Worm (Caenorhabditis elegans) whole organism, young adult: Measurements from ENCODE around the gene srw-71.

Experiments used
- B0019.2 ChIP-seq: fragments of 200-800 bp; sonication (Bioruptor generic); conservative IDR thresholded peaks from 2 replicates; pipeline ENCODE4 v1.3.6; 2022; ENCODE audit warnings: missing genetic modification reagents, missing genetic modification characterization, missing compliant biosample characterization
- F23B12.7 ChIP-seq: sonication (generic microtip); optimal IDR thresholded peaks from 2 replicates; lab custom pipeline; 2017; ENCODE audit warnings: missing genetic modification characterization, mild to moderate bottlenecking, missing compliant biosample characterization, antibody characterized with exemption, moderate library complexity; ENCODE audit not compliant: insufficient read depth
- F55B11.4 ChIP-seq: sonication (generic microtip); optimal IDR thresholded peaks from 2 replicates; lab custom pipeline; 2016; ENCODE audit warnings: missing compliant biosample characterization, missing genetic modification characterization, borderline replicate concordance; ENCODE audit not compliant: insufficient read depth
- F57A8.1 ChIP-seq: fragments of 200-800 bp; sonication (Bioruptor generic); optimal IDR thresholded peaks from 2 replicates; lab custom pipeline; 2018; ENCODE audit warnings: mild to moderate bottlenecking, missing genetic modification characterization, moderate library complexity, missing compliant biosample characterization
- K11D2.4 ChIP-seq: fragments of 200-800 bp; sonication (Bioruptor generic); IDR thresholded peaks from 2 replicates; pipeline ENCODE4 v1.3.6; 2022; ENCODE audit warnings: missing genetic modification reagents, missing genetic modification characterization, missing compliant biosample characterization
- K12H6.12 ChIP-seq: fragments of 200-800 bp; sonication (Bioruptor generic); optimal IDR thresholded peaks from 2 replicates; lab custom pipeline; 2018; ENCODE audit warnings: mild to moderate bottlenecking, missing genetic modification characterization, missing compliant biosample characterization
- Y53F4B.3 ChIP-seq: fragments of 200-800 bp; sonication (Bioruptor generic); IDR thresholded peaks from 2 replicates; pipeline ENCODE4 v1.3.6; 2022; ENCODE audit warnings: missing genetic modification reagents, missing genetic modification characterization, missing compliant biosample characterization
- Y67H2A.10 ChIP-seq: fragments of 200-800 bp; sonication (Bioruptor generic); conservative IDR thresholded peaks from 2 replicates; pipeline ENCODE4 v1.3.6; 2022; ENCODE audit warnings: missing genetic modification reagents, missing genetic modification characterization, missing compliant biosample characterization
- Y79H2A.3 ChIP-seq: fragments of 200-800 bp; sonication (Bioruptor generic); conservative IDR thresholded peaks from 2 replicates; pipeline ENCODE4 v1.3.6; 2022; ENCODE audit warnings: missing genetic modification reagents, missing genetic modification characterization, missing compliant biosample characterization
- ZK185.1 ChIP-seq: sonication (generic microtip); optimal IDR thresholded peaks from 2 replicates; lab custom pipeline; 2016; ENCODE audit warnings: mild to moderate bottlenecking, missing genetic modification characterization, missing compliant biosample characterization; ENCODE audit not compliant: poor library complexity, severe bottlenecking
- aptf-3 ChIP-seq: fragments of 200-800 bp; sonication (Bioruptor generic); IDR thresholded peaks from 2 replicates; pipeline ENCODE4 v1.3.6; 2022; ENCODE audit warnings: missing genetic modification characterization, missing compliant biosample characterization
- atf-7 ChIP-seq: sonication (generic microtip); optimal IDR thresholded peaks from 2 replicates; lab custom pipeline; 2017; ENCODE audit warnings: mild to moderate bottlenecking, missing genetic modification characterization, missing compliant biosample characterization
- cebp-1 ChIP-seq, 2 experiments: fragments of 200-800 bp in 1 of 2; sonication (Bioruptor generic) in 1 of 2; sonication (generic microtip) in 1 of 2; IDR thresholded peaks in 1 of 2; optimal IDR thresholded peaks in 1 of 2; 2 replicates each; pipeline versions ENCODE4 v1.3.6 to Lab custom; 2017 to 2022; ENCODE audit warnings: missing compliant biosample characterization in 2 of 2, missing genetic modification characterization in 2 of 2, mild to moderate bottlenecking in 1 of 2, missing genetic modification reagents in 1 of 2, moderate library complexity in 1 of 2
- ceh-100 ChIP-seq: fragments of 200-800 bp; sonication (Bioruptor generic); IDR thresholded peaks from 2 replicates; pipeline ENCODE4 v1.3.6; 2022; ENCODE audit warnings: missing genetic modification reagents, missing genetic modification characterization, missing compliant biosample characterization
- ceh-27 ChIP-seq: fragments of 200-800 bp; sonication (Bioruptor generic); optimal IDR thresholded peaks from 2 replicates; lab custom pipeline; 2018; ENCODE audit warnings: mild to moderate bottlenecking, missing genetic modification characterization, moderate library complexity, missing compliant biosample characterization
- chd-7 ChIP-seq: sonication (generic microtip); optimal IDR thresholded peaks from 2 replicates; lab custom pipeline; 2016; ENCODE audit warnings: mild to moderate bottlenecking, missing genetic modification characterization, moderate library complexity, missing compliant biosample characterization
- dox-1 ChIP-seq: fragments of 200-800 bp; sonication (Bioruptor generic); IDR thresholded peaks from 2 replicates; pipeline ENCODE4 v1.3.6; 2022; ENCODE audit warnings: missing genetic modification reagents, missing genetic modification characterization, missing compliant biosample characterization
- dpff-1 ChIP-seq: sonication (generic microtip); optimal IDR thresholded peaks from 2 replicates; lab custom pipeline; 2017; ENCODE audit warnings: mild to moderate bottlenecking, missing genetic modification characterization, missing compliant biosample characterization
- efl-1 ChIP-seq: fragments of 150-350 bp; optimal IDR thresholded peaks from 2 replicates; lab custom pipeline; 2014; ENCODE audit warnings: missing biosample characterization, missing genetic modification reagents, missing genetic modification characterization
- egrh-3 ChIP-seq: fragments of 200-800 bp; sonication (Bioruptor generic); IDR thresholded peaks from 2 replicates; pipeline ENCODE4 v1.3.6; 2022; ENCODE audit warnings: missing genetic modification reagents, missing genetic modification characterization, missing compliant biosample characterization
- ets-4 ChIP-seq: fragments of 200-800 bp; sonication (Bioruptor generic); optimal IDR thresholded peaks from 2 replicates; lab custom pipeline; 2018; ENCODE audit warnings: mild to moderate bottlenecking, missing genetic modification characterization, missing compliant biosample characterization
- gei-17 ChIP-seq: fragments of 200-800 bp; sonication (Bioruptor generic); optimal IDR thresholded peaks from 2 replicates; lab custom pipeline; 2018; ENCODE audit warnings: mild to moderate bottlenecking, missing genetic modification characterization, missing compliant biosample characterization
- hlh-12 ChIP-seq: sonication (generic microtip); optimal IDR thresholded peaks from 2 replicates; lab custom pipeline; 2016; ENCODE audit warnings: missing genetic modification characterization, missing compliant biosample characterization
- hlh-26 ChIP-seq: fragments of 200-800 bp; sonication (Bioruptor generic); conservative IDR thresholded peaks from 2 replicates; pipeline ENCODE4 v1.3.6; 2022; ENCODE audit warnings: missing genetic modification reagents, missing genetic modification characterization, missing compliant biosample characterization
- hmg-1.2 ChIP-seq: fragments of 200-800 bp; sonication (Bioruptor generic); IDR thresholded peaks from 2 replicates; pipeline ENCODE4 v1.3.6; 2022; ENCODE audit warnings: missing genetic modification reagents, missing genetic modification characterization, missing compliant biosample characterization
- hrde-1 ChIP-seq: sonication (generic microtip); optimal IDR thresholded peaks from 2 replicates; lab custom pipeline; 2016; ENCODE audit warnings: missing genetic modification characterization, mild to moderate bottlenecking, missing compliant biosample characterization, moderate library complexity, missing genotype, missing genetic modification reagents, borderline replicate concordance
- let-526 ChIP-seq: fragments of 200-800 bp; sonication (Bioruptor generic); IDR thresholded peaks from 2 replicates; pipeline ENCODE4 v1.3.6; 2022; ENCODE audit warnings: missing genetic modification reagents, missing genetic modification characterization, missing compliant biosample characterization
- mel-28 ChIP-seq: sonication (generic microtip); optimal IDR thresholded peaks from 2 replicates; lab custom pipeline; 2016; ENCODE audit warnings: borderline replicate concordance, mild to moderate bottlenecking, missing genetic modification characterization, missing compliant biosample characterization
- mes-4 ChIP-seq: sonication (generic microtip); optimal IDR thresholded peaks from 2 replicates; lab custom pipeline; 2016; ENCODE audit warnings: missing genotype, missing genetic modification characterization, missing compliant biosample characterization
- nfya-2 ChIP-seq: fragments of 200-800 bp; sonication (Bioruptor generic); IDR thresholded peaks from 2 replicates; pipeline ENCODE4 v1.3.6; 2022; ENCODE audit warnings: missing genetic modification reagents, missing genetic modification characterization, missing compliant biosample characterization
- nfyb-1 ChIP-seq: fragments of 200-800 bp; sonication (Bioruptor generic); IDR thresholded peaks from 2 replicates; pipeline ENCODE4 v1.3.6; 2022; ENCODE audit warnings: missing genetic modification reagents, missing genetic modification characterization, missing compliant biosample characterization
- nhr-179 ChIP-seq: sonication (generic microtip); optimal IDR thresholded peaks from 2 replicates; lab custom pipeline; 2016; ENCODE audit warnings: mild to moderate bottlenecking, missing genetic modification characterization, missing compliant biosample characterization
- rpc-1 ChIP-seq, 2 experiments: fragments of 150-350 bp in 1 of 2; sonication (generic microtip) in 1 of 2; optimal IDR thresholded peaks; 2 replicates each; lab custom pipeline; 2014 to 2018; ENCODE audit warnings: missing biosample characterization in 1 of 2, missing genetic modification characterization in 1 of 2, missing genetic modification reagents in 1 of 2, missing genotype in 1 of 2
- sdz-38 ChIP-seq: sonication (generic microtip); optimal IDR thresholded peaks from 2 replicates; lab custom pipeline; 2016; ENCODE audit warnings: missing genotype, missing genetic modification characterization, missing compliant biosample characterization
- snpc-1.1 ChIP-seq: sonication (generic microtip); optimal IDR thresholded peaks from 2 replicates; lab custom pipeline; 2017; ENCODE audit warnings: missing genetic modification characterization, mild to moderate bottlenecking, missing compliant biosample characterization, antibody characterized with exemption, moderate library complexity, missing genotype, missing genetic modification reagents; ENCODE audit not compliant: insufficient read depth
- snpc-4 ChIP-seq, 5 experiments: fragments of 150-350 bp in 1 of 5; sonication (generic microtip) in 4 of 5; optimal IDR thresholded peaks; 2 replicates each; lab custom pipeline; 2014 to 2018; ENCODE audit warnings: missing genetic modification characterization in 5 of 5, missing biosample characterization in 3 of 5, antibody characterized with exemption in 2 of 5, mild to moderate bottlenecking in 2 of 5, missing compliant biosample characterization in 2 of 5, missing genotype in 2 of 5, moderate library complexity in 2 of 5, missing genetic modification reagents in 1 of 5
- somi-1 ChIP-seq: fragments of 200-800 bp; sonication (Bioruptor generic); optimal IDR thresholded peaks from 2 replicates; lab custom pipeline; 2018; ENCODE audit warnings: mild to moderate bottlenecking, missing genetic modification characterization, missing compliant biosample characterization
- tbx-9 ChIP-seq: sonication (generic microtip); optimal IDR thresholded peaks from 2 replicates; lab custom pipeline; 2016; ENCODE audit warnings: borderline replicate concordance, missing genetic modification characterization, inconsistent platforms, missing compliant biosample characterization
- unc-130 ChIP-seq: sonication (generic microtip); optimal IDR thresholded peaks from 2 replicates; lab custom pipeline; 2016; ENCODE audit warnings: missing genetic modification reagents, missing genetic modification characterization, missing compliant biosample characterization
- xnd-1 ChIP-seq: sonication (generic microtip); optimal IDR thresholded peaks from 2 replicates; lab custom pipeline; 2016; ENCODE audit warnings: missing genotype, missing genetic modification reagents, missing genetic modification characterization, missing compliant biosample characterization
- zim-3 ChIP-seq: sonication (generic microtip); optimal IDR thresholded peaks from 2 replicates; lab custom pipeline; 2017; ENCODE audit warnings: mild to moderate bottlenecking, missing genetic modification characterization, moderate library complexity, missing compliant biosample characterization
- ztf-3 ChIP-seq: fragments of 200-800 bp; sonication (Bioruptor generic); optimal IDR thresholded peaks from 2 replicates; lab custom pipeline; 2018; ENCODE audit warnings: mild to moderate bottlenecking, missing genetic modification characterization, missing compliant biosample characterization

The srw-71 gene

ce11 chrV:7434805-7435363 lies 4.0 kb upstream of the srw-71 start (continued):
- TF ChIP-seq let-526 (GFP tag; lab: Robert Waterston, UW) (no peak), hlh-12 (tag; lab: Kevin White, UChicago) (no peak), mel-28 (tag; lab: Kevin White, UChicago) (no peak), K11D2.4 (0 out of 2 replicates have a peak, but pooled peaks have one; percentile 30), tbx-9 (no peak), hlh-26 (GFP tag; lab: Robert Waterston, UW) (no peak), dox-1 (GFP tag; lab: Robert Waterston, UW) (no peak), snpc-1.1 (no peak), ztf-3 (GFP tag; lab: Kevin White, UChicago) (no peak), aptf-3 (GFP tag; lab: Robert Waterston, UW) (no peak)
- TF ChIP-seq, all 124 proteins: peak for 21

- TF ChIP-seq ceh-100 (GFP tag; lab: Robert Waterston, UW) (no peak), unc-130 (no peak), F55B11.4 (no peak), atf-7 (tag; lab: Kevin White, UChicago) (peak; percentile 39), Y79H2A.3 (no peak), nfya-2 (GFP tag; lab: Robert Waterston, UW) (0 out of 2 replicates have a peak, but pooled peaks have one; percentile 38), ets-4 (GFP tag; lab: Kevin White, UChicago) (peak; percentile 63), hlh-12 (tag; lab: Kevin White, UChicago) (no peak), Y67H2A.10 (GFP tag; lab: Robert Waterston, UW) (no peak), hlh-26 (GFP tag; lab: Robert Waterston, UW) (no peak), K12H6.12 (peak; percentile 2), gei-17 (GFP tag; lab: Kevin White, UChicago) (no peak), nhr-179 (tag; lab: Kevin White, UChicago) (no peak), F23B12.7 (no peak), tbx-9 (peak; percentile 81), zim-3 (tag; lab: Kevin White, UChicago) (peak; percentile 65), dox-1 (GFP tag; lab: Robert Waterston, UW) (peak; percentile 65), efl-1 (GFP tag; lab: Kevin White, UChicago) (no peak), nfyb-1 (GFP tag; lab: Robert Waterston, UW) (peak; percentile 79), ceh-27 (peak; percentile 9), cebp-1 (GFP tag; IDR thresholded peaks at IDR 0.05; lab: Robert Waterston, UW) (no peak; the same call in 1 of the 2 replicates), cebp-1 (tag; optimal IDR thresholded peaks at IDR 0.05; lab: Kevin White, UChicago) (peak; percentile 70), F57A8.1 (no peak), hrde-1 (tag; lab: Kevin White, UChicago) (no peak), dpff-1 (no peak), chd-7 (tag; lab: Kevin White, UChicago) (peak; percentile 82), egrh-3 (GFP tag; lab: Robert Waterston, UW) (no peak), snpc-4 (GFP tag; optimal IDR thresholded peaks at IDR 0.05; lab: Kevin White, UChicago) (no peak), snpc-4 (tag; optimal IDR thresholded peaks at IDR 0.05; lab: Kevin White, UChicago) (no peak), Y53F4B.3 (no peak), rpc-1 (optimal IDR thresholded peaks at IDR 0.05; lab: Kevin White, UChicago) (no peak), rpc-1 (tag; optimal IDR thresholded peaks at IDR 0.05; lab: Kevin White, UChicago) (no peak), xnd-1 (tag; lab: Kevin White, UChicago) (no peak), mes-4 (tag; lab: Kevin White, UChicago) (no peak), sdz-38 (tag; lab: Kevin White, UChicago) (no peak), ZK185.1 (tag; lab: Kevin White, UChicago) (peak; percentile 17), somi-1 (GFP tag; lab: Kevin White, UChicago) (no peak), B0019.2 (GFP tag; lab: Robert Waterston, UW) (no peak), hmg-1.2 (GFP tag; lab: Robert Waterston, UW) (peak; percentile 18; the same call in 1 of the 2 replicates)
Observed at ce11 chrV:7432441-7433146, 1.7 kb upstream of the srw-71 start.
